Comparison of ENCODE assay signal across 4 worm cellular contexts in the genomic region with DNA sequence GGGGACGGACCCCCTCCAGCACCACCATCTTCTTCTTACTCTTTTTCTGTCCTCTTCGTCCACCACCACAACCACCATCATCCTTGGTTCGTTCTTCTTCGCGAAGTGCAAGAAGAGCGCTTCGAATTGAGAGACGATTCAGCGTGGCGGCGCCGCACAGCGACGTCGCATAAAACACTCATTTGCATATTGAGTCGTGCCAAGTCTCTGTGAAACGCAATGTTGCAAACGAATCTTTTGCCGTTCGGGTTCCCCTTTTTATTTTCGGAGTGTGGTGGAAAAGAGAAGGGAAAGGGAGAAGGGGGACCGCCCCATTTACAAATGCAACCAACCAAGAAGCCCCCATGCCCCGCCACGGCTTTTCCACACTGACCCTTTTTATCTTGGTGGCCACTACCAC.
TF ChIP-seq lines count a peak whose summit lies in the region.

No protein-coding gene starts in this region.

TF ChIP-seq in whole organism, L2 larva, 48 proteins besides CTCF, POLR2A, EP300 and RAD21 (continues in another document):
- TF ChIP-seq mbf-1 (tag; optimal IDR thresholded peaks at IDR 0.05; lab: Kevin White, UChicago), result no peak
- TF ChIP-seq nhr-6 (tag; optimal IDR thresholded peaks at IDR 0.05; lab: Kevin White, UChicago), result no peak
- no peak for TF ChIP-seq elt-1 (tag; optimal IDR thresholded peaks at IDR 0.05; lab: Kevin White, UChicago)
- TF ChIP-seq sma-3 (GFP tag; optimal IDR thresholded peaks at IDR 0.05; lab: Kevin White, UChicago), result no peak
- no peak for TF ChIP-seq ztf-11 (tag; optimal IDR thresholded peaks at IDR 0.05; lab: Kevin White, UChicago)
- no peak for TF ChIP-seq unc-62 (GFP tag; optimal IDR thresholded peaks at IDR 0.05; lab: Kevin White, UChicago)
- TF ChIP-seq snpc-4 (tag; optimal IDR thresholded peaks at IDR 0.05; lab: Kevin White, UChicago), result no peak
- peak; percentile 32 for TF ChIP-seq Y55F3AM.14 (GFP tag; optimal IDR thresholded peaks at IDR 0.05; lab: Kevin White, UChicago)
- no peak for TF ChIP-seq nhr-10 (tag; optimal IDR thresholded peaks at IDR 0.05; lab: Kevin White, UChicago)
- no peak for TF ChIP-seq egl-27 (tag; optimal IDR thresholded peaks at IDR 0.05; lab: Kevin White, UChicago)
- no peak for TF ChIP-seq nhr-77 (tag; optimal IDR thresholded peaks at IDR 0.05; lab: Kevin White, UChicago)
- TF ChIP-seq lin-13 (GFP tag; optimal IDR thresholded peaks at IDR 0.05; lab: Kevin White, UChicago), result no peak
- no peak for TF ChIP-seq nhr-23 (tag; optimal IDR thresholded peaks at IDR 0.05; lab: Kevin White, UChicago)
- no peak for TF ChIP-seq ceh-16 (tag; optimal IDR thresholded peaks at IDR 0.05; lab: Kevin White, UChicago)
- no peak for TF ChIP-seq fos-1 (tag; optimal IDR thresholded peaks at IDR 0.05; lab: Kevin White, UChicago)
- peak; percentile 64 for TF ChIP-seq mab-5 (tag; optimal IDR thresholded peaks at IDR 0.05; lab: Kevin White, UChicago)
- no peak for TF ChIP-seq nhr-12 (tag; optimal IDR thresholded peaks at IDR 0.05; lab: Kevin White, UChicago)
- peak; percentile 73 for TF ChIP-seq F13H6.1 (tag; optimal IDR thresholded peaks at IDR 0.05; lab: Kevin White, UChicago)
- no peak for TF ChIP-seq ama-1 (optimal IDR thresholded peaks at IDR 0.05; lab: Kevin White, UChicago)
- no peak for TF ChIP-seq nhr-11 (tag; optimal IDR thresholded peaks at IDR 0.05; lab: Kevin White, UChicago)
- TF ChIP-seq nhr-21 (tag; optimal IDR thresholded peaks at IDR 0.05; lab: Kevin White, UChicago), result no peak
- no peak for TF ChIP-seq peb-1 (tag; optimal IDR thresholded peaks at IDR 0.05; lab: Kevin White, UChicago)
- no peak for TF ChIP-seq ceh-82 (tag; optimal IDR thresholded peaks at IDR 0.05; lab: Kevin White, UChicago)

TF ChIP-seq in whole organism, L4 larva, 104 proteins besides CTCF, POLR2A, EP300 and RAD21 (continues in another document):
- TF ChIP-seq nhr-111 (GFP tag; optimal IDR thresholded peaks at IDR 0.05; lab: Kevin White, UChicago) (no peak), daf-16 (GFP tag; optimal IDR thresholded peaks at IDR 0.05; lab: Kevin White, UChicago) (no peak), daf-16 (tag; optimal IDR thresholded peaks at IDR 0.05; lab: Kevin White, UChicago) (no peak), Y48G9A.11 (GFP tag; IDR thresholded peaks at IDR 0.05; lab: Robert Waterston, UW) (no peak), hlh-30 (tag; optimal IDR thresholded peaks at IDR 0.05; lab: Kevin White, UChicago; ENCODE audit: insufficient read depth) (no peak), nhr-11 (tag; optimal IDR thresholded peaks at IDR 0.05; lab: Kevin White, UChicago) (no peak), mxl-3 (GFP tag; optimal IDR thresholded peaks at IDR 0.05; lab: Kevin White, UChicago) (no peak), tag-97 (GFP tag; IDR thresholded peaks at IDR 0.05; lab: Robert Waterston, UW) (no peak), T20F7.1 (GFP tag; optimal IDR thresholded peaks at IDR 0.05; lab: Kevin White, UChicago) (no peak), ztf-11 (tag; optimal IDR thresholded peaks at IDR 0.05; lab: Kevin White, UChicago) (no peak), hmg-1.1 (GFP tag; IDR thresholded peaks at IDR 0.05; lab: Robert Waterston, UW) (peak; percentile 52), zip-11 (GFP tag; IDR thresholded peaks at IDR 0.05; lab: Robert Waterston, UW) (no peak), ZK337.2 (GFP tag; IDR thresholded peaks at IDR 0.05; lab: Robert Waterston, UW) (no peak), aha-1 (tag; lab: Kevin White, UChicago) (no peak), nhr-76 (tag; optimal IDR thresholded peaks at IDR 0.05; lab: Kevin White, UChicago) (no peak), set-16 (GFP tag; IDR thresholded peaks at IDR 0.05; lab: Robert Waterston, UW) (peak; percentile 63), nhr-10 (tag; optimal IDR thresholded peaks at IDR 0.05; lab: Kevin White, UChicago) (no peak), madf-5 (GFP tag; IDR thresholded peaks at IDR 0.05; lab: Robert Waterston, UW) (no peak), saeg-2 (GFP tag; IDR thresholded peaks at IDR 0.05; lab: Robert Waterston, UW) (0 out of 2 replicates have a peak, but pooled peaks have one; percentile 20), F37D6.2 (tag; optimal IDR thresholded peaks at IDR 0.05; lab: Kevin White, UChicago) (peak; percentile 29), mep-1 (tag; optimal IDR thresholded peaks at IDR 0.05; lab: Kevin White, UChicago) (peak; percentile 31), egl-43 (GFP tag; IDR thresholded peaks at IDR 0.05; lab: Robert Waterston, UW) (no peak), mes-2 (tag; optimal IDR thresholded peaks at IDR 0.05; lab: Kevin White, UChicago; ENCODE audit: poor library complexity, severe bottlenecking) (no peak), spr-1 (tag; optimal IDR thresholded peaks at IDR 0.05; lab: Kevin White, UChicago) (no peak)

TF ChIP-seq in whole organism, late embryonic, 69 proteins besides CTCF, POLR2A, EP300 and RAD21 (continues in another document):
- TF ChIP-seq ceh-18 (tag; optimal IDR thresholded peaks at IDR 0.05; lab: Kevin White, UChicago) (peak; percentile 4), nhr-232 (tag; optimal IDR thresholded peaks at IDR 0.05; lab: Kevin White, UChicago) (no peak), ceh-6 (GFP tag; optimal IDR thresholded peaks at IDR 0.05; lab: Kevin White, UChicago) (peak; percentile 34), ceh-30 (tag; optimal IDR thresholded peaks at IDR 0.05; lab: Kevin White, UChicago) (no peak), fkh-6 (tag; optimal IDR thresholded peaks at IDR 0.05; lab: Kevin White, UChicago) (peak; percentile 72), syd-9 (tag; optimal IDR thresholded peaks at IDR 0.05; lab: Kevin White, UChicago) (peak; percentile 27), fax-1 (tag; optimal IDR thresholded peaks at IDR 0.05; lab: Kevin White, UChicago) (no peak), dmd-4 (tag; optimal IDR thresholded peaks at IDR 0.05; lab: Kevin White, UChicago; ENCODE audit: borderline replicate concordance) (peak; percentile 23), ref-2 (tag; optimal IDR thresholded peaks at IDR 0.05; lab: Kevin White, UChicago) (peak; percentile 55), K09A11.1 (tag; optimal IDR thresholded peaks at IDR 0.05; lab: Kevin White, UChicago; ENCODE audit: insufficient read depth) (no peak), pqm-1 (tag; optimal IDR thresholded peaks at IDR 0.05; lab: Kevin White, UChicago) (no peak), hlh-8 (tag; optimal IDR thresholded peaks at IDR 0.05; lab: Kevin White, UChicago) (no peak), pag-3 (tag; optimal IDR thresholded peaks at IDR 0.05; lab: Kevin White, UChicago; ENCODE audit: borderline replicate concordance) (no peak), C08G9.2 (tag; optimal IDR thresholded peaks at IDR 0.05; lab: Kevin White, UChicago) (no peak), unc-55 (GFP tag; optimal IDR thresholded peaks at IDR 0.05; lab: Kevin White, UChicago) (no peak), ceh-2 (tag; optimal IDR thresholded peaks at IDR 0.05; lab: Kevin White, UChicago) (peak; percentile 8), elt-2 (tag; optimal IDR thresholded peaks at IDR 0.05; lab: Kevin White, UChicago) (peak; percentile 12), pat-9 (tag; optimal IDR thresholded peaks at IDR 0.05; lab: Kevin White, UChicago) (no peak), T23F11.4 (GFP tag; optimal IDR thresholded peaks at IDR 0.05; lab: Kevin White, UChicago) (peak; percentile 60), gmeb-2 (tag; optimal IDR thresholded peaks at IDR 0.05; lab: Kevin White, UChicago) (no peak), pha-2 (tag; optimal IDR thresholded peaks at IDR 0.05; lab: Kevin White, UChicago) (no peak), lin-11 (tag; optimal IDR thresholded peaks at IDR 0.05; lab: Kevin White, UChicago) (no peak), unc-3 (GFP tag; conservative IDR thresholded peaks at IDR 0.05; lab: Robert Waterston, UW) (no peak), unc-3 (tag; optimal IDR thresholded peaks at IDR 0.05; lab: Kevin White, UChicago) (no peak), ceh-19 (GFP tag; optimal IDR thresholded peaks at IDR 0.05; lab: Kevin White, UChicago) (peak; percentile 20)

TF ChIP-seq in whole organism, mixed stage, embryonic, 35 proteins besides CTCF, POLR2A, EP300 and RAD21 (continues in another document):
- TF ChIP-seq ceh-43 (GFP tag; optimal IDR thresholded peaks at IDR 0.05; lab: Kevin White, UChicago), result no peak
- TF ChIP-seq unc-62 (GFP tag; optimal IDR thresholded peaks at IDR 0.05; lab: Kevin White, UChicago), result no peak
- TF ChIP-seq unc-120 (tag; optimal IDR thresholded peaks at IDR 0.05; lab: Kevin White, UChicago; ENCODE audit: poor library complexity, severe bottlenecking), result peak; percentile 50
- TF ChIP-seq sptf-1 (tag; optimal IDR thresholded peaks at IDR 0.05; lab: Kevin White, UChicago), result peak; percentile 14
- no peak for TF ChIP-seq flh-1 (GFP tag; optimal IDR thresholded peaks at IDR 0.05; lab: Kevin White, UChicago)
- no peak for TF ChIP-seq nhr-2 (tag; optimal IDR thresholded peaks at IDR 0.05; lab: Kevin White, UChicago)
- no peak for TF ChIP-seq blmp-1 (tag; optimal IDR thresholded peaks at IDR 0.05; lab: Kevin White, UChicago)
- no peak for TF ChIP-seq tbx-8 (GFP tag; optimal IDR thresholded peaks at IDR 0.05; lab: Kevin White, UChicago)
- no peak for TF ChIP-seq pha-4 (tag; optimal IDR thresholded peaks at IDR 0.05; lab: Kevin White, UChicago)
- TF ChIP-seq bed-3 (GFP tag; optimal IDR thresholded peaks at IDR 0.05; lab: Kevin White, UChicago), result no peak
- no peak for TF ChIP-seq lin-32 (GFP tag; optimal IDR thresholded peaks at IDR 0.05; lab: Kevin White, UChicago)
- TF ChIP-seq ces-1 (GFP tag; optimal IDR thresholded peaks at IDR 0.05; lab: Kevin White, UChicago), result peak; percentile 24
- TF ChIP-seq elt-1 (tag; optimal IDR thresholded peaks at IDR 0.05; lab: Kevin White, UChicago; ENCODE audit: borderline replicate concordance, insufficient read depth), result no peak
- no peak for TF ChIP-seq lsy-2 (tag; optimal IDR thresholded peaks at IDR 0.05; lab: Kevin White, UChicago)
- no peak for TF ChIP-seq ztf-11 (tag; optimal IDR thresholded peaks at IDR 0.05; lab: Kevin White, UChicago)
- TF ChIP-seq unc-39 (tag; optimal IDR thresholded peaks at IDR 0.05; lab: Kevin White, UChicago), result no peak
- TF ChIP-seq drap-1 (GFP tag; optimal IDR thresholded peaks at IDR 0.05; lab: Kevin White, UChicago), result peak; percentile 54
- TF ChIP-seq ceh-39 (tag; optimal IDR thresholded peaks at IDR 0.05; lab: Kevin White, UChicago), result no peak
- peak; percentile 50 for TF ChIP-seq M03D4.4 (tag; optimal IDR thresholded peaks at IDR 0.05; lab: Kevin White, UChicago)
- TF ChIP-seq cnd-1 (tag; optimal IDR thresholded peaks at IDR 0.05; lab: Kevin White, UChicago), result peak; percentile 11
- no peak for TF ChIP-seq sem-2 (GFP tag; optimal IDR thresholded peaks at IDR 0.05; lab: Kevin White, UChicago)
- no peak for TF ChIP-seq nhr-237 (tag; optimal IDR thresholded peaks at IDR 0.05; lab: Kevin White, UChicago)
- peak; percentile 13 for TF ChIP-seq ham-2 (GFP tag; optimal IDR thresholded peaks at IDR 0.05; lab: Kevin White, UChicago)
- no peak for TF ChIP-seq mab-5 (tag; optimal IDR thresholded peaks at IDR 0.05; lab: Kevin White, UChicago)
- no peak for TF ChIP-seq hlh-1 (tag; optimal IDR thresholded peaks at IDR 0.05; lab: Kevin White, UChicago)
- TF ChIP-seq elt-3 (tag; optimal IDR thresholded peaks at IDR 0.05; lab: Kevin White, UChicago), result no peak
- no peak for TF ChIP-seq nhr-28 (tag; optimal IDR thresholded peaks at IDR 0.05; lab: Kevin White, UChicago)
- no peak for TF ChIP-seq mep-1 (tag; optimal IDR thresholded peaks at IDR 0.05; lab: Kevin White, UChicago)
